Worm (Caenorhabditis elegans) whole organism, midembryonic: ENCODE measurements around the gene fbxb-74.

Experiments
- T22C8.4 ChIP-seq: fragments of 200-800 bp; sonication (Bioruptor generic); IDR thresholded peaks from 2 replicates; pipeline ENCODE4 v1.3.6; 2022; ENCODE audit warnings: missing genetic modification characterization, missing compliant biosample characterization
- cog-1 ChIP-seq: sonication (generic microtip); optimal IDR thresholded peaks from 2 replicates; lab custom pipeline; 2016; ENCODE audit warnings: missing genetic modification characterization, missing compliant biosample characterization
- flt-1 ChIP-seq: fragments of 200-800 bp; sonication (Bioruptor generic); IDR thresholded peaks from 2 replicates; pipeline ENCODE4 v1.3.6; 2022; ENCODE audit warnings: missing genetic modification characterization, missing compliant biosample characterization
- ref-1 ChIP-seq: fragments of 200-800 bp; sonication (Bioruptor generic); conservative IDR thresholded peaks from 2 replicates; pipeline ENCODE4 v1.3.6; 2022; ENCODE audit warnings: missing genetic modification reagents, missing genetic modification characterization, missing compliant biosample characterization

- TF ChIP-seq ref-1 (GFP tag; lab: Robert Waterston, UW): no peak
- TF ChIP-seq cog-1 (tag; lab: Kevin White, UChicago): no peak
- no peak for TF ChIP-seq flt-1 (GFP tag; lab: Robert Waterston, UW)
- no peak for TF ChIP-seq T22C8.4 (GFP tag; lab: Robert Waterston, UW)
These were observed 10.8 kb upstream of the fbxb-74 start for ce11 chrIV:4449843-4450242.
